Fruit fly (Drosophila melanogaster): ENCODE data around the gene CG32713.

DNA sequence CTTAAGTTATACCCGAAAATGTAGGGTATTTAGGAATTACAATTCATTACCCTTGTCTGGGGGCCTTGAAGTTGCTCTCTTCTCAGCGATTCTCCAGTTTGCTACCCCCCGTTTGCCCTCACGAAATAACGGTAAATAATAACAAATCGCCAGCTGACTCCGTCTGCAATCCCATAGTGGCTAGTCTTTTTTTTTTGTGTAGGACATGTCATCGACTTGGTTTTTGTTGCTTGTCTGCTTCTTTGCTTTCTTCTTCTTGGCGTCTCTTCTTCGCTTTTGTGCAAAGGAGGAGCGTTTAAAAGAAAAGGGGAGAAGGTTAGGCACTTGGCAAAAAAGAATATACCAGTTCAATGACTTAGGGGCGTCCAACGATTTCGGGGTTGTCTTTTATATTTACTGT lies 41.2 kb downstream of the CG32713 start:
- TF ChIP-seq CG9139 (GFP tag; optimal IDR thresholded peaks at IDR 0.05) (no peak), CG11294 (GFP tag; IDR thresholded peaks at IDR 0.05) (no peak), CG32006 (GFP tag; optimal IDR thresholded peaks at IDR 0.05) (no peak), Met (GFP tag; optimal IDR thresholded peaks at IDR 0.05) (peak; percentile 4), CG31627 (GFP tag; optimal IDR thresholded peaks at IDR 0.05) (no peak), Hr38 (GFP tag; optimal IDR thresholded peaks at IDR 0.05) (no peak), Eip93F (GFP tag; optimal IDR thresholded peaks at IDR 0.05) (no peak), svp (GFP tag) (no peak), acj6 (GFP tag; optimal IDR thresholded peaks at IDR 0.05) (no peak), Blimp-1 (GFP tag; optimal IDR thresholded peaks at IDR 0.05) (no peak), CG6808 (GFP tag; optimal IDR thresholded peaks at IDR 0.05) (no peak)
